Fruit fly (Drosophila melanogaster) whole organism, prepupa: ENCODE measurements around the gene CG12003.

Experiments
- Blimp-1 ChIP-seq: fragments of 200-800 bp; sonication (Bioruptor generic); optimal IDR thresholded peaks from 3 replicates; lab custom pipeline; 2017; ENCODE audit warnings: missing biosample characterization, missing genetic modification characterization, mild to moderate bottlenecking, moderate library complexity, missing genetic modification reagents
- CG10669 ChIP-seq: fragments of 200-800 bp; sonication (Bioruptor generic); optimal IDR thresholded peaks from 3 replicates; lab custom pipeline; 2018; ENCODE audit warnings: missing biosample characterization, mild to moderate bottlenecking, missing genetic modification characterization, moderate library complexity
- CG11294 ChIP-seq: fragments of 200-800 bp; sonication (Bioruptor generic); IDR thresholded peaks from 2 replicates; pipeline ENCODE4 v1.3.6; 2022; ENCODE audit warnings: missing biosample characterization, missing genetic modification characterization
- CG11762 ChIP-seq: fragments of 200-800 bp; sonication (Bioruptor generic); optimal IDR thresholded peaks from 3 replicates; lab custom pipeline; 2016; ENCODE audit warnings: missing biosample characterization, missing genetic modification characterization; ENCODE audit not compliant: insufficient read depth
- CG11902 ChIP-seq: fragments of 200-800 bp; sonication (Bioruptor generic); optimal IDR thresholded peaks from 3 replicates; lab custom pipeline; 2016; ENCODE audit warnings: missing biosample characterization, missing genetic modification characterization
- CG15336 ChIP-seq: fragments of 200-800 bp; sonication (Bioruptor generic); IDR thresholded peaks from 2 replicates; pipeline ENCODE4 v1.3.6; 2022; ENCODE audit warnings: missing biosample characterization, missing genetic modification characterization
- CG16779 ChIP-seq: fragments of 200-800 bp; sonication (Bioruptor generic); optimal IDR thresholded peaks from 3 replicates; lab custom pipeline; 2017; ENCODE audit warnings: missing biosample characterization, mild to moderate bottlenecking, missing genetic modification characterization
- CG31627 ChIP-seq: fragments of 200-800 bp; sonication (Bioruptor generic); optimal IDR thresholded peaks from 3 replicates; lab custom pipeline; 2016; ENCODE audit warnings: missing biosample characterization, missing genetic modification characterization
- CG32006 ChIP-seq: fragments of 200-800 bp; sonication (Bioruptor generic); optimal IDR thresholded peaks from 3 replicates; lab custom pipeline; 2017; ENCODE audit warnings: missing biosample characterization, mild to moderate bottlenecking, missing genetic modification characterization
- CG34406 ChIP-seq: fragments of 200-800 bp; sonication (Bioruptor generic); optimal IDR thresholded peaks from 3 replicates; lab custom pipeline; 2016; ENCODE audit warnings: missing biosample characterization, missing genetic modification characterization
- CG4318 ChIP-seq: fragments of 200-800 bp; sonication (Bioruptor generic); optimal IDR thresholded peaks from 3 replicates; lab custom pipeline; 2017; ENCODE audit warnings: missing biosample characterization, mild to moderate bottlenecking, missing genetic modification characterization
- CG6163 ChIP-seq: fragments of 200-800 bp; sonication (Bioruptor generic); IDR thresholded peaks from 3 replicates; pipeline ENCODE4 v1.3.6; 2022; ENCODE audit warnings: missing biosample characterization, missing genetic modification characterization
- CG6808 ChIP-seq: fragments of 200-800 bp; sonication (Bioruptor generic); optimal IDR thresholded peaks from 3 replicates; lab custom pipeline; 2017; ENCODE audit warnings: missing biosample characterization, missing genetic modification characterization, mild to moderate bottlenecking, moderate library complexity, missing genetic modification reagents
- CG6854 ChIP-seq: fragments of 200-800 bp; sonication (Bioruptor generic); optimal IDR thresholded peaks from 2 replicates; lab custom pipeline; 2017; ENCODE audit warnings: missing biosample characterization, mild to moderate bottlenecking, missing genetic modification characterization
- CG7368 ChIP-seq: fragments of 200-800 bp; sonication (Bioruptor generic); optimal IDR thresholded peaks from 3 replicates; lab custom pipeline; 2016; ENCODE audit warnings: missing biosample characterization, missing genetic modification characterization
- Eip78C ChIP-seq: fragments of 200-800 bp; sonication (Bioruptor generic); peaks from one replicate; lab custom pipeline; 2016; ENCODE audit warnings: missing biosample characterization, missing genetic modification characterization
- Ets96B ChIP-seq: fragments of 200-800 bp; optimal IDR thresholded peaks from 2 replicates; lab custom pipeline; 2019; ENCODE audit warnings: missing biosample characterization, mild to moderate bottlenecking, missing genetic modification characterization, moderate library complexity
- Gug ChIP-seq: fragments of 200-800 bp; sonication (Bioruptor generic); IDR thresholded peaks from 2 replicates; pipeline ENCODE4 v1.3.6; 2022; ENCODE audit warnings: missing biosample characterization, missing genetic modification characterization
- Hr38 ChIP-seq: sonication (Bioruptor generic); optimal IDR thresholded peaks from 2 replicates; lab custom pipeline; 2016; ENCODE audit warnings: missing biosample characterization, missing genetic modification characterization
- Lpt ChIP-seq: fragments of 200-800 bp; sonication (Bioruptor generic); optimal IDR thresholded peaks from 3 replicates; lab custom pipeline; 2016; ENCODE audit warnings: missing biosample characterization, missing genetic modification characterization
- OdsH ChIP-seq: fragments of 200-800 bp; sonication (Bioruptor generic); optimal IDR thresholded peaks from 3 replicates; lab custom pipeline; 2016; ENCODE audit warnings: missing biosample characterization, missing genetic modification characterization
- Sox15 ChIP-seq: fragments of 200-800 bp; sonication (Bioruptor generic); optimal IDR thresholded peaks from 3 replicates; lab custom pipeline; 2016; ENCODE audit warnings: missing biosample characterization, missing genetic modification characterization
- acj6 ChIP-seq: fragments of 200-800 bp; sonication (Bioruptor generic); optimal IDR thresholded peaks from 3 replicates; lab custom pipeline; 2016; ENCODE audit warnings: missing biosample characterization, missing genetic modification characterization
- cyc ChIP-seq: fragments of 200-800 bp; sonication (Bioruptor generic); optimal IDR thresholded peaks from 3 replicates; lab custom pipeline; 2016; ENCODE audit warnings: missing biosample characterization, missing genetic modification characterization
- dsx ChIP-seq: fragments of 200-800 bp; optimal IDR thresholded peaks from 3 replicates; lab custom pipeline; 2019; ENCODE audit warnings: missing biosample characterization, mild to moderate bottlenecking, missing genetic modification characterization, moderate library complexity; ENCODE audit not compliant: poor library complexity, severe bottlenecking
- eg ChIP-seq: fragments of 200-800 bp; sonication (Bioruptor generic); IDR thresholded peaks from 3 replicates; pipeline ENCODE4 v1.3.6; 2022; ENCODE audit warnings: missing biosample characterization, missing genetic modification characterization
- fd59A ChIP-seq: fragments of 200-800 bp; sonication (Bioruptor generic); optimal IDR thresholded peaks from 2 replicates; lab custom pipeline; 2017; ENCODE audit warnings: missing biosample characterization, mild to moderate bottlenecking, missing genetic modification characterization, missing genetic modification reagents
- fd85E ChIP-seq: fragments of 200-800 bp; sonication (Bioruptor generic); optimal IDR thresholded peaks from 3 replicates; lab custom pipeline; 2016; ENCODE audit warnings: missing biosample characterization, missing genetic modification characterization
- fkh ChIP-seq: fragments of 200-800 bp; sonication (Bioruptor generic); optimal IDR thresholded peaks from 3 replicates; lab custom pipeline; 2017; ENCODE audit warnings: missing biosample characterization, mild to moderate bottlenecking, missing genetic modification characterization, moderate library complexity
- net ChIP-seq: fragments of 200-800 bp; sonication (Bioruptor generic); optimal IDR thresholded peaks from 3 replicates; lab custom pipeline; 2016; ENCODE audit warnings: missing biosample characterization, missing genetic modification characterization
- spab ChIP-seq: fragments of 200-800 bp; sonication (Bioruptor generic); optimal IDR thresholded peaks from 2 replicates; lab custom pipeline; 2017; ENCODE audit warnings: missing biosample characterization, mild to moderate bottlenecking, missing genetic modification characterization, missing genetic modification reagents
- ss ChIP-seq, 2 experiments: fragments of 200-800 bp; sonication (Bioruptor generic); optimal IDR thresholded peaks; 2 replicates in 1 of 2; 3 replicates in 1 of 2; lab custom pipeline; 2017 to 2018; ENCODE audit warnings: mild to moderate bottlenecking in 2 of 2, missing biosample characterization in 2 of 2, missing genetic modification characterization in 2 of 2, moderate library complexity in 1 of 2
- svp ChIP-seq: fragments of 200-800 bp; sonication (Bioruptor generic); peaks from one replicate; lab custom pipeline; 2016; ENCODE audit warnings: missing biosample characterization, missing genetic modification characterization
- topi ChIP-seq: fragments of 200-800 bp; sonication (Bioruptor generic); optimal IDR thresholded peaks from 3 replicates; lab custom pipeline; 2016; ENCODE audit warnings: missing biosample characterization, missing genetic modification characterization

CG12003 gene

DNA sequence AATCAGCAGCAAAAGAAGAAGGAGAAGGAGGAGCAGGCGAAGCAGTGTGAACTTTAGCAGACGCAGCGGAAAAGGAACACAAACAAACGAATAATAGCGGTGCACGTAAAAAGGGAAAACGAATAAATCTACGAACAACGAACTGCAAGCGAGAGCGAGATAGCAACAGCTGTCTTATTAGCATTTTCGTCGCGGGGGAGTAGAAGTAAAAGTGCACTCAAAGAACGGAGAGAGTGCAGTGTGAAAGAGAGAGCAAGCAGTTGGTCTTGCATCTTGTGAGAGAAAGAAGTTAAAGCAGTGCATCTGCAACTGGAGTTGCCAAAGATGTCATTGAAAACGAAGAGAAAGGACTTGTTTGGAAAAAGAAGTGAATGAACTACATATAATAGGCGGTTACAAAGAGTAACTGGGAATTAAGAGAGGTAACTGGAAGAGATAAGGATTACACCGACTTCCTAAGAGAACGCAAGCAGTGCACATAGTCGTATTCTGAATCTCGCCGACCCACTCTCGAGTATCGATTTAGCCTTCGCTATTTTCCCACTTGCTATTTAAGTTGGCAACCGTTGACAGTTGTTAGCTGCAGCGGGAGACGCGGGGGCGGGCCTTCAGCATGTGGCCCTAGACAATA lies 27.7 kb downstream of the CG12003 start (continued):
- TF ChIP-seq Gug (no peak), Lpt (peak; percentile 20), CG4318 (GFP tag; lab: Kevin White, UChicago) (no peak), dsx (GFP tag; lab: Kevin White, UChicago) (peak; percentile 36), CG11294 (GFP tag; lab: Robert Waterston, UW) (no peak), Blimp-1 (GFP tag; lab: Kevin White, UChicago) (peak; percentile 91), CG6808 (GFP tag; lab: Kevin White, UChicago) (peak; percentile 32), Hr38 (no peak), CG15336 (GFP tag; lab: Robert Waterston, UW) (0 out of 2 replicates have a peak, but pooled peaks have one; percentile 21), CG11762 (GFP tag; lab: Kevin White, UChicago) (no peak), topi (no peak), CG10669 (GFP tag; lab: Kevin White, UChicago) (no peak), CG31627 (no peak), CG6163 (GFP tag; lab: Robert Waterston, UW) (peak; percentile 79), acj6 (GFP tag; lab: Kevin White, UChicago) (no peak), Sox15 (GFP tag; lab: Kevin White, UChicago) (no peak), CG7368 (GFP tag; lab: Kevin White, UChicago) (no peak), spab (GFP tag; lab: Kevin White, UChicago) (no peak), Ets96B (tag; lab: Kevin White, UChicago) (no peak), fd59A (GFP tag; lab: Kevin White, UChicago) (no peak), CG16779 (tag; lab: Kevin White, UChicago) (no peak), CG34406 (GFP tag; lab: Kevin White, UChicago) (no peak), CG6854 (GFP tag; lab: Kevin White, UChicago) (peak; percentile 26), cyc (GFP tag; lab: Kevin White, UChicago) (no peak)
- TF ChIP-seq, all 60 proteins: peak for 14

DNA sequence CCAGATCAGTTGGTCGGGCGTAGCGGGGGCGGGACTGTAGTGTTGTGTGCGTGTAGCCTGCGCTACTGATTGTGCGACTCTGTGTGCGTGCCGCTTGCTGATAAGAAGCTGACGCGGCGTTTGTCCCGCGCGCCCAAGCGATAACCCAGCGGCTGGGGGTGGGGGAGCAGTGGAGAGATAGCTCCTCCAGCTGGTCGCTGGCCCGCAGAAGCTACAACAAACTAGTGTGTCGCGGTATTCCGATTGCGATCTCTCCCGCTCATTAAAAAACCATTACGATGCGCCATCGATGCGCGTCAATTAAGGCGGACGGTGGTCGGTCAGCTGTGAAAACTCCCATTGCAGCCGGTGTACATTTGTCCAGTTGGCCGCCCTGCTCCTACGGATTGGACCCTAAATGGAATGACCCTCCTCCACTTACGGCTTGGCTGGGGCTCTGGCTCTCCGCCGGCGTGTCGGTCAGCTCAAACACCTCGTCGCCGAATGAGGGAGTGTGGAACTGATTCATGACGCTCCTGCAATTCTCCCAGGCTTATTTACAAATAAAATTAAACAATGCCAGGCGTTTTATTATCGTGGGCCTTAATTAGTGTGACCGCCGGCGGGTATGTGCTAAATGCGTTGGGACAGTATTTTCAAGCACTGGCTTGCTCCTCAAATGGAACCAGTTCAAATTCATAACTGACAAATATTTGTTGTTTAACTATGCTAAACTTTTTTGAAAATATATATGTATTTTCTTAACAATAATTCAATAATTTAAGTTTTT lies 37.1 kb downstream of the CG12003 start, which contains the start of gene CG12104:
TSS of gene CG12104 (minus strand) at position 611 of the 769 bp plus-strand sequence.
- TF ChIP-seq Eip78C (GFP tag; lab: Kevin White, UChicago) (peak; percentile 64), net (GFP tag; lab: Kevin White, UChicago) (no peak), svp (peak; percentile 99), fd85E (GFP tag; lab: Kevin White, UChicago) (no peak), eg (0 out of 3 replicates have a peak, but pooled peaks have one; percentile 30), fkh (peak; percentile 77), acj6 (GFP tag; lab: Kevin White, UChicago) (no peak), CG32006 (GFP tag; lab: Kevin White, UChicago) (no peak), ss (GFP tag; optimal IDR thresholded peaks at IDR 0.05; lab: Kevin White, UChicago) (peak in 1 of 2 experiments; percentile 2), CG6163 (GFP tag; lab: Robert Waterston, UW) (0 out of 3 replicates have a peak, but pooled peaks have one; percentile 24)

dm6 chr3L:1602833-1603128 lies 37.6 kb downstream of the CG12003 start, which contains the start of the genes CG18170 and CG33791:
Gene CG18170, plus strand, starts transcription at chr3L:1602954.
Gene CG33791, plus strand, starts transcription at chr3L:1602954.
- TF ChIP-seq CG11902 (GFP tag; lab: Kevin White, UChicago) (no peak), OdsH (GFP tag; lab: Kevin White, UChicago) (no peak), spab (GFP tag; lab: Kevin White, UChicago) (no peak), CG34406 (GFP tag; lab: Kevin White, UChicago) (no peak), CG11762 (GFP tag; lab: Kevin White, UChicago) (no peak), CG10669 (GFP tag; lab: Kevin White, UChicago) (no peak), dsx (GFP tag; lab: Kevin White, UChicago) (no peak), Ets96B (tag; lab: Kevin White, UChicago) (no peak), CG16779 (tag; lab: Kevin White, UChicago) (no peak)
- TF ChIP-seq, all 60 proteins: peak for 0
